Worm (Caenorhabditis elegans) whole organism, L2 larva: ENCODE results near the gene str-39.

Experiments
- ama-1 ChIP-seq: fragments of 150-350 bp; optimal IDR thresholded peaks from 2 replicates; lab custom pipeline; 2018; ENCODE audit warnings: inconsistent platforms
- mab-5 ChIP-seq: fragments of 150-350 bp; optimal IDR thresholded peaks from 2 replicates; lab custom pipeline; 2014; ENCODE audit warnings: missing biosample characterization, missing genetic modification characterization
- mdl-1 ChIP-seq, 2 experiments: fragments of 150-350 bp in 1 of 2; sonication (generic microtip) in 1 of 2; optimal IDR thresholded peaks; 2 replicates each; lab custom pipeline; 2017; ENCODE audit warnings: missing biosample characterization in 2 of 2, missing genetic modification characterization in 2 of 2
- nhr-25 ChIP-seq: fragments of 150-350 bp; sonication (generic microtip); optimal IDR thresholded peaks from 3 replicates; lab custom pipeline; 2014; ENCODE audit warnings: missing biosample characterization, missing genetic modification characterization

- TF ChIP-seq mdl-1 (tag; optimal IDR thresholded peaks at IDR 0.05; lab: Kevin White, UChicago), result no peak
- TF ChIP-seq nhr-25 (tag; lab: Kevin White, UChicago), result no peak
- no peak for TF ChIP-seq ama-1 (lab: Kevin White, UChicago)
- no peak for TF ChIP-seq mab-5 (tag; lab: Kevin White, UChicago)
Measured at ce11 chrV:2871754-2872504, 7.8 kb downstream of the str-39 start.
